Worm (Caenorhabditis elegans) whole organism, young adult: ENCODE results near the gene W03F8.6.
"Not testable (repeated sequence)": the region's sequence is repeated elsewhere in the genome, so short reads cannot be mapped to it uniquely, and the experiment has no call there.

Experiments used
- B0261.1 ChIP-seq: sonication (generic microtip); optimal IDR thresholded peaks from 2 replicates; lab custom pipeline; 2016; ENCODE audit warnings: mild to moderate bottlenecking, missing genetic modification characterization, moderate library complexity, missing compliant biosample characterization
- C06A6.2 ChIP-seq: fragments of 200-800 bp; sonication (Bioruptor generic); conservative IDR thresholded peaks from 2 replicates; pipeline ENCODE4 v1.3.6; 2022; ENCODE audit warnings: missing genetic modification characterization, missing compliant biosample characterization
- D2030.7 ChIP-seq: fragments of 200-800 bp; sonication (Bioruptor generic); IDR thresholded peaks from 2 replicates; pipeline ENCODE4 v1.3.6; 2022; ENCODE audit warnings: missing genetic modification reagents, missing genetic modification characterization, missing compliant biosample characterization
- F39B2.1 ChIP-seq: fragments of 200-800 bp; sonication (Bioruptor generic); IDR thresholded peaks from 2 replicates; pipeline ENCODE4 v1.3.6; 2022; ENCODE audit warnings: missing genetic modification reagents, missing genetic modification characterization, missing compliant biosample characterization
- K12H6.12 ChIP-seq: fragments of 200-800 bp; sonication (Bioruptor generic); optimal IDR thresholded peaks from 2 replicates; lab custom pipeline; 2018; ENCODE audit warnings: mild to moderate bottlenecking, missing genetic modification characterization, missing compliant biosample characterization
- T26A5.8 ChIP-seq: sonication (generic microtip); optimal IDR thresholded peaks from 2 replicates; lab custom pipeline; 2016; ENCODE audit warnings: missing genetic modification characterization, missing compliant biosample characterization
- ZK185.1 ChIP-seq: sonication (generic microtip); optimal IDR thresholded peaks from 2 replicates; lab custom pipeline; 2016; ENCODE audit warnings: mild to moderate bottlenecking, missing genetic modification characterization, missing compliant biosample characterization; ENCODE audit not compliant: poor library complexity, severe bottlenecking
- akir-1 ChIP-seq: fragments of 200-800 bp; sonication (Bioruptor generic); optimal IDR thresholded peaks from 2 replicates; lab custom pipeline; 2018; ENCODE audit warnings: mild to moderate bottlenecking, missing genetic modification characterization, moderate library complexity, missing compliant biosample characterization
- aptf-3 ChIP-seq: fragments of 200-800 bp; sonication (Bioruptor generic); IDR thresholded peaks from 2 replicates; pipeline ENCODE4 v1.3.6; 2022; ENCODE audit warnings: missing genetic modification characterization, missing compliant biosample characterization
- attf-3 ChIP-seq: fragments of 200-800 bp; sonication (Bioruptor generic); conservative IDR thresholded peaks from 2 replicates; pipeline ENCODE4 v1.3.6; 2022; ENCODE audit warnings: missing genetic modification reagents, missing genetic modification characterization, missing compliant biosample characterization
- cebp-1 ChIP-seq, 2 experiments: fragments of 200-800 bp in 1 of 2; sonication (Bioruptor generic) in 1 of 2; sonication (generic microtip) in 1 of 2; IDR thresholded peaks in 1 of 2; optimal IDR thresholded peaks in 1 of 2; 2 replicates each; pipeline versions ENCODE4 v1.3.6 to Lab custom; 2017 to 2022; ENCODE audit warnings: missing compliant biosample characterization in 2 of 2, missing genetic modification characterization in 2 of 2, mild to moderate bottlenecking in 1 of 2, missing genetic modification reagents in 1 of 2, moderate library complexity in 1 of 2
- cebp-2 ChIP-seq: fragments of 200-800 bp; sonication (Bioruptor generic); IDR thresholded peaks from 2 replicates; pipeline ENCODE4 v1.3.6; 2022; ENCODE audit warnings: missing genetic modification characterization, missing compliant biosample characterization
- ceh-91 ChIP-seq: fragments of 200-800 bp; sonication (Bioruptor generic); IDR thresholded peaks from 2 replicates; pipeline ENCODE4 v1.3.6; 2022; ENCODE audit warnings: missing genetic modification reagents, missing genetic modification characterization, missing compliant biosample characterization
- chd-7 ChIP-seq: sonication (generic microtip); optimal IDR thresholded peaks from 2 replicates; lab custom pipeline; 2016; ENCODE audit warnings: mild to moderate bottlenecking, missing genetic modification characterization, moderate library complexity, missing compliant biosample characterization
- dox-1 ChIP-seq: fragments of 200-800 bp; sonication (Bioruptor generic); IDR thresholded peaks from 2 replicates; pipeline ENCODE4 v1.3.6; 2022; ENCODE audit warnings: missing genetic modification reagents, missing genetic modification characterization, missing compliant biosample characterization
- dpl-1 ChIP-seq: fragments of 150-350 bp; optimal IDR thresholded peaks from 2 replicates; lab custom pipeline; 2014; ENCODE audit warnings: missing biosample characterization, missing genetic modification reagents, missing genetic modification characterization
- egl-44 ChIP-seq: fragments of 200-800 bp; sonication (Bioruptor generic); IDR thresholded peaks from 2 replicates; pipeline ENCODE4 v1.3.6; 2022; ENCODE audit warnings: missing genetic modification reagents, missing genetic modification characterization, missing compliant biosample characterization
- ekl-4 ChIP-seq: fragments of 200-800 bp; sonication (Bioruptor generic); IDR thresholded peaks from 2 replicates; pipeline ENCODE4 v1.3.6; 2022; ENCODE audit warnings: missing genetic modification reagents, missing genetic modification characterization, missing compliant biosample characterization
- ets-4 ChIP-seq: fragments of 200-800 bp; sonication (Bioruptor generic); optimal IDR thresholded peaks from 2 replicates; lab custom pipeline; 2018; ENCODE audit warnings: mild to moderate bottlenecking, missing genetic modification characterization, missing compliant biosample characterization
- gei-17 ChIP-seq: fragments of 200-800 bp; sonication (Bioruptor generic); optimal IDR thresholded peaks from 2 replicates; lab custom pipeline; 2018; ENCODE audit warnings: mild to moderate bottlenecking, missing genetic modification characterization, missing compliant biosample characterization
- madf-6 ChIP-seq: fragments of 200-800 bp; sonication (Bioruptor generic); IDR thresholded peaks from 2 replicates; pipeline ENCODE4 v1.3.6; 2022; ENCODE audit warnings: missing genetic modification reagents, missing genetic modification characterization, missing compliant biosample characterization
- mxl-1 ChIP-seq: sonication (generic microtip); optimal IDR thresholded peaks from 2 replicates; lab custom pipeline; 2016; ENCODE audit warnings: missing genetic modification characterization, missing compliant biosample characterization
- nhr-90 ChIP-seq: sonication (generic microtip); optimal IDR thresholded peaks from 2 replicates; lab custom pipeline; 2016; ENCODE audit warnings: missing genotype, mild to moderate bottlenecking, missing genetic modification characterization, missing compliant biosample characterization
- rcor-1 ChIP-seq: fragments of 200-800 bp; sonication (Bioruptor generic); IDR thresholded peaks from 2 replicates; pipeline ENCODE4 v1.3.6; 2022; ENCODE audit warnings: missing genetic modification reagents, missing genetic modification characterization, missing compliant biosample characterization
- rec-8 ChIP-seq, 2 experiments: sonication (generic microtip); optimal IDR thresholded peaks; 2 replicates each; lab custom pipeline; 2016; ENCODE audit warnings: mild to moderate bottlenecking in 2 of 2, missing genetic modification characterization in 2 of 2, missing genetic modification reagents in 2 of 2, missing genotype in 2 of 2, missing biosample characterization in 1 of 2, missing compliant biosample characterization in 1 of 2, moderate library complexity in 1 of 2
- snpc-1.3 ChIP-seq: sonication (generic microtip); optimal IDR thresholded peaks from 2 replicates; lab custom pipeline; 2017; ENCODE audit warnings: missing genetic modification characterization, mild to moderate bottlenecking, missing compliant biosample characterization, antibody characterized with exemption, moderate library complexity, missing genotype, missing genetic modification reagents; ENCODE audit not compliant: insufficient read depth
- tlf-1 ChIP-seq: fragments of 200-800 bp; sonication (Bioruptor generic); optimal IDR thresholded peaks from 2 replicates; lab custom pipeline; 2018; ENCODE audit warnings: mild to moderate bottlenecking, missing genetic modification characterization, missing compliant biosample characterization
- unc-62 ChIP-seq: fragments of 150-350 bp; optimal IDR thresholded peaks from 2 replicates; lab custom pipeline; 2014; ENCODE audit warnings: missing biosample characterization, missing genetic modification reagents, missing genetic modification characterization
- ztf-22 ChIP-seq: fragments of 200-800 bp; sonication (Bioruptor generic); optimal IDR thresholded peaks from 2 replicates; lab custom pipeline; 2018; ENCODE audit warnings: mild to moderate bottlenecking, missing genetic modification characterization, moderate library complexity, missing compliant biosample characterization
- ztf-25 ChIP-seq: fragments of 200-800 bp; sonication (Bioruptor generic); IDR thresholded peaks from 2 replicates; pipeline ENCODE4 v1.3.6; 2022; ENCODE audit warnings: missing genetic modification reagents, missing genetic modification characterization, missing compliant biosample characterization
- ztf-28 ChIP-seq: fragments of 200-800 bp; sonication (Bioruptor generic); IDR thresholded peaks from 2 replicates; pipeline ENCODE4 v1.3.6; 2022; ENCODE audit warnings: missing genetic modification reagents, missing genetic modification characterization, missing compliant biosample characterization

Gene W03F8.6

DNA sequence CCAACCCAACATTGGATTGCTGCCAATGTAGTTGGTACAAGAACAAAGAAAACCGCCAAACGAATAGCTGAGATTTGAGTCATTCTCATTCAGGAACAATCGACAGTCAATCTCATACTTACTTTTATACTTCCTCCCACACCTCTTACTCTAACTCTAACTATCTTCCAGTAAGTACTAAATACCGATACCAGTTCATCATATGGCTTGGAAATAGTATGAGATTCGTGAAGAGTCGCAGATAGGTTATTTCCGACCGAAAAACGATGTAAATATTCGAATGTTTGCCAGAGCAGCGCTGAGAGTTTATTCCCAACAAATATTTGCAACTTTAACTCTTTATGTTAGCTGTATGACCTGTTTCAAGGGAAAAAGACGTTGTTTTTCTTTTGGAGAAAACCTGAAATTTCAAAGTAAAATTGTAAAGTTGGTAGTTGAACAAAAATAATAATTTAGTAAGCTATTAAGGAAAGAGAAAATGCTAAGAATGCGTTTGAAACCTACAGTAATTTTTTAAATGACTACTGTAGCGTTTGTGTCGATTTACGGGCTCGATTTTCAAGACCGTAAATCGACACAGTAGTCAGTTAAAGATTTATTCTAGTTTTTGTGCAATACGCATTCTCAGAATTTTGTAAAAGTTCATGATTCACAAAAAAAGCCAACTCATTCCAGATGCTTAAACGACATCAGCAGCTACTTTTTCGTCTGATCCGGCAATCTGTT lies at the start of gene W03F8.6, which contains the start of gene mtrf-1L:
Gene W03F8.6, minus strand, starts transcription at position 101 of the 726 bp plus-strand sequence.
Gene mtrf-1L, plus strand, starts transcription at position 676 of the 726 bp plus-strand sequence.
- no peak for TF ChIP-seq gei-17 (GFP tag; lab: Kevin White, UChicago)
- no peak for TF ChIP-seq ets-4 (GFP tag; lab: Kevin White, UChicago)
- TF ChIP-seq dpl-1 (GFP tag; lab: Kevin White, UChicago) = no peak
- no peak for TF ChIP-seq unc-62 (GFP tag; lab: Kevin White, UChicago)
- no peak for TF ChIP-seq rec-8 (tag; optimal IDR thresholded peaks at IDR 0.05; lab: Kevin White, UChicago)
- TF ChIP-seq ztf-28 (GFP tag; lab: Robert Waterston, UW) = no peak
- no peak for TF ChIP-seq madf-6 (GFP tag; lab: Robert Waterston, UW)
- no peak for TF ChIP-seq rcor-1
- no peak for TF ChIP-seq F39B2.1 (GFP tag; lab: Robert Waterston, UW)
- TF ChIP-seq B0261.1 (tag; lab: Kevin White, UChicago) = no peak
- TF ChIP-seq K12H6.12 (tag; lab: Kevin White, UChicago) = no peak
- no peak for TF ChIP-seq tlf-1 (GFP tag; lab: Kevin White, UChicago)
- no peak for TF ChIP-seq ztf-25
- no peak for TF ChIP-seq D2030.7 (GFP tag; lab: Robert Waterston, UW)
- no peak for TF ChIP-seq mxl-1 (tag; lab: Kevin White, UChicago)
- TF ChIP-seq chd-7 = no peak

DNA sequence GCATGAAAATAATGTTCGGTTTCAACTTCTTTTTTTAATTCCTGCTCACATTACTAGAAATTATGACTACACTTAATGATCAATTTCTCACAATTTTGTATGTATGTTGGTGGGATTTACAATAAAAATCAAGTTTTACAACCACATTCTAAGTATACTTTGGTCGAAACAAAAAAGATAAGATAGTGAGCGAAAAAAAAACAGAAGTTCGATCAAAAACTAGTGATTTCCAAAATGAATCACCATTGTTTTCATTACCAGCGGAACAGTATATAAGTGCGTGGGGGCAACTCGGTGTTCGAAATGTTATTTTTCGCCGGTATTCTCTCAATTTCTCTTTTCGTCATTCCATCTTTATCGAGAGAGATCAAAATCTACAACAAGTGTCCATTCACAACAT lies 44.1 kb upstream of the W03F8.6 start, which contains the start of gene thn-5:
Gene thn-5, plus strand, starts transcription at position 301 of the 400 bp plus-strand sequence.
- TF ChIP-seq aptf-3 (GFP tag; lab: Robert Waterston, UW) = no peak
- TF ChIP-seq T26A5.8 = no peak

DNA sequence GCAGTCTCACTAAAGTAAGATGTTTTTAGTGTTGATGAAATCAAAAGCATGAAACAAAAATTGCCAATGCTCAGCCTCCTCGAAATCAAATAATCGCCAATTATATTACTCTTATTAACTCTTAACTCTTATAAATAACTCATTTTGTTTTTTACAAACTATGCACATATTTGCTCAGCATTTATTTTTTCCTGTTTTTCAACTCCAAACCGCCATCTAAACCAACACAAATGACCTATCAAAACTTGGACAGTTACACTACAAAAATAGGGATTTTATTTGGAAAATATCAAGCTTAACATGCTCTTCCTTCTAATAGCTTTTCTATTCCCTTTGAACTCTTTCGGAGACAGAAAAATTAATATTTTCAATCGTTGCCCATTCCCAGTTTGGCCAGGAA lies 42.2 kb upstream of the W03F8.6 start, which contains the start of gene thn-6:
Gene thn-6, plus strand, starts transcription at position 301 of the 400 bp plus-strand sequence.
- TF ChIP-seq cebp-1 (GFP tag; IDR thresholded peaks at IDR 0.05; lab: Robert Waterston, UW) = no peak
- TF ChIP-seq cebp-1 (tag; optimal IDR thresholded peaks at IDR 0.05; lab: Kevin White, UChicago) = no peak
- no peak for TF ChIP-seq C06A6.2
- no peak for TF ChIP-seq attf-3 (GFP tag; lab: Robert Waterston, UW)
- no peak for TF ChIP-seq cebp-2
- no peak for TF ChIP-seq akir-1 (GFP tag; lab: Kevin White, UChicago)
- no peak for TF ChIP-seq ztf-22
- TF ChIP-seq ZK185.1 = no peak
- no peak for TF ChIP-seq dox-1 (GFP tag; lab: Robert Waterston, UW)
- TF ChIP-seq egl-44 (GFP tag; lab: Robert Waterston, UW) = no peak
- no peak for TF ChIP-seq ceh-91 (GFP tag; lab: Robert Waterston, UW)
- no peak for TF ChIP-seq D2030.7 (GFP tag; lab: Robert Waterston, UW)
- no peak for TF ChIP-seq nhr-90 (tag; lab: Kevin White, UChicago)
- TF ChIP-seq, all 124 proteins: peak for 0

DNA sequence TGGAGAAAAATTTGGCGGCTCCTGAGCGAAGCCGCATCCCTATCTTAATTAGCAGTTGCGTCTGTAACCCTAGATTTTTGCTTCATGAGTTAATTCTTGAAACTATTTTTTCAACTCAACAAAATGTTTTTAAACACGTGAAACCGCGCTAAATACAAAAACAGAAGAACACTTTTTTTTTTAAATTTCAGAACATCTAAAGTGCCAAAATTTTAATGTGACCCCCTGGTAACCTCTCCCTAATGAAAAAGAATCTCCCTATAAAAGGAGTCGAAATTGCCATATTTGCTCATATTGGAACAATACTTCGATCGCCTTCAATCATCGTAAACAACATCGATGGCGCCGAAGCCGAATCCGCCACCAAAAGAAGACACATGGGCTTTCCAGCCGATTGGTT lies 40.2 kb upstream of the W03F8.6 start, which contains the start of gene nsph-4.1:
Gene nsph-4.1, plus strand, starts transcription at position 301 of the 400 bp plus-strand sequence.
- not testable (repeated sequence) for TF ChIP-seq ekl-4 (GFP tag; lab: Robert Waterston, UW); gei-17 (GFP tag; lab: Kevin White, UChicago); snpc-1.3 (tag; lab: Kevin White, UChicago)
